Fruit fly (Drosophila melanogaster): ENCODE data around the gene beag.

Gene beag

dm6 chr3R:9054442-9055118, 10.3 kb downstream of the beag start:
- TF ChIP-seq CG17801 (GFP tag; optimal IDR thresholded peaks at IDR 0.05; ENCODE audit: partially characterized antibody), result peak; percentile 25

dm6 chr3R:9053850-9054441, 10.9 kb downstream of the beag start:
- TF ChIP-seq CG17801 (GFP tag; optimal IDR thresholded peaks at IDR 0.05; ENCODE audit: partially characterized antibody), result no peak

- peak; percentile 42 for TF ChIP-seq CG17801 (GFP tag; optimal IDR thresholded peaks at IDR 0.05; ENCODE audit: partially characterized antibody)
These were observed 11.9 kb downstream of the beag start for dm6 chr3R:9053021-9053420.

dm6 chr3R:9051937-9052680, 12.8 kb downstream of the beag start, which contains the start of gene Kdm2:
TSS of gene Kdm2 (plus strand) at chr3R:9052495.
- TF ChIP-seq CG17801 (GFP tag; optimal IDR thresholded peaks at IDR 0.05; ENCODE audit: partially characterized antibody), result peak; percentile 51

- TF ChIP-seq CG17801 (GFP tag; optimal IDR thresholded peaks at IDR 0.05; ENCODE audit: partially characterized antibody), result no peak
These were observed 14.3 kb downstream of the beag start, which contains the start of gene Nmdmc for dm6 chr3R:9050519-9051119. TSS of gene Nmdmc (minus strand) at chr3R:9050555.

dm6 chr3R:9049091-9049981, 15.5 kb downstream of the beag start:
- no peak for TF ChIP-seq CG17801 (GFP tag; optimal IDR thresholded peaks at IDR 0.05; ENCODE audit: partially characterized antibody)

dm6 chr3R:9048466-9049072, 16.3 kb downstream of the beag start, which contains the start of gene Mst85C:
TSS of gene Mst85C (plus strand) at chr3R:9048645.
- no peak for TF ChIP-seq CG17801 (GFP tag; optimal IDR thresholded peaks at IDR 0.05; ENCODE audit: partially characterized antibody)

- peak; percentile 77 for TF ChIP-seq CG17801 (GFP tag; optimal IDR thresholded peaks at IDR 0.05; ENCODE audit: partially characterized antibody)
These were observed 17.1 kb downstream of the beag start, which contains the start of gene Rel for dm6 chr3R:9047561-9048465. TSS of gene Rel (minus strand) at chr3R:9047977.

- no peak for TF ChIP-seq CG17801 (GFP tag; optimal IDR thresholded peaks at IDR 0.05; ENCODE audit: partially characterized antibody)
These were observed 17.9 kb downstream of the beag start for dm6 chr3R:9046954-9047353.

dm6 chr3R:9045733-9046132, 19.1 kb downstream of the beag start:
- no peak for TF ChIP-seq CG17801 (GFP tag; optimal IDR thresholded peaks at IDR 0.05; ENCODE audit: partially characterized antibody)

dm6 chr3R:9043610-9044009, 21.3 kb downstream of the beag start:
- TF ChIP-seq CG17801 (GFP tag; optimal IDR thresholded peaks at IDR 0.05; ENCODE audit: partially characterized antibody), result no peak

- TF ChIP-seq CG17801 (GFP tag; optimal IDR thresholded peaks at IDR 0.05; ENCODE audit: partially characterized antibody), result no peak
These were observed 25.4 kb downstream of the beag start, which contains the start of gene neur for dm6 chr3R:9039448-9039847. TSS of gene neur (minus strand) at chr3R:9039471.

dm6 chr3R:9038652-9039051, 26.2 kb downstream of the beag start, which contains the start of gene hyx:
TSS of gene hyx (plus strand) at chr3R:9038760.
- peak; percentile 30 for TF ChIP-seq CG17801 (GFP tag; optimal IDR thresholded peaks at IDR 0.05; ENCODE audit: partially characterized antibody)
